Fruit fly (Drosophila melanogaster) whole organism, embryonic: Measurements from ENCODE around the gene CG12299.

Source experiments
- BEAF-32 ChIP-seq: fragments of 200-800 bp; sonication (Bioruptor generic); optimal IDR thresholded peaks from 3 replicates; lab custom pipeline; 2017; ENCODE audit warnings: missing biosample characterization, missing genetic modification characterization, mild to moderate bottlenecking, moderate library complexity, missing genetic modification reagents
- CG1024 ChIP-seq: fragments of 200-800 bp; sonication (Bioruptor generic); IDR thresholded peaks from 2 replicates; pipeline ENCODE4 v1.3.6; 2022; ENCODE audit warnings: missing biosample characterization, missing genetic modification characterization
- CG10267 ChIP-seq: fragments of 200-800 bp; sonication (Bioruptor generic); optimal IDR thresholded peaks from 2 replicates; lab custom pipeline; 2018; ENCODE audit warnings: missing biosample characterization, mild to moderate bottlenecking, missing genetic modification characterization, moderate library complexity
- CG10979 ChIP-seq: fragments of 200-800 bp; sonication (Bioruptor generic); optimal IDR thresholded peaks from 2 replicates; lab custom pipeline; 2018; ENCODE audit warnings: missing biosample characterization, mild to moderate bottlenecking, missing genetic modification characterization, moderate library complexity
- CG13287 ChIP-seq: fragments of 200-800 bp; sonication (Bioruptor generic); IDR thresholded peaks from 2 replicates; pipeline ENCODE4 v1.3.6; 2022; ENCODE audit warnings: missing biosample characterization, missing genetic modification characterization; ENCODE audit not compliant: partially characterized antibody
- CG13424 ChIP-seq: fragments of 200-800 bp; sonication (Bioruptor generic); optimal IDR thresholded peaks from 2 replicates; lab custom pipeline; 2019; ENCODE audit warnings: missing biosample characterization, mild to moderate bottlenecking, missing genetic modification characterization, moderate library complexity
- CG14710 ChIP-seq: fragments of 200-800 bp; sonication (Bioruptor generic); optimal IDR thresholded peaks from 3 replicates; lab custom pipeline; 2019; ENCODE audit warnings: missing biosample characterization, mild to moderate bottlenecking, missing genetic modification characterization, moderate library complexity
- CG17361 ChIP-seq: fragments of 200-800 bp; sonication (Bioruptor generic); IDR thresholded peaks from 3 replicates; pipeline ENCODE4 v1.3.6; 2022; ENCODE audit warnings: missing biosample characterization, missing genetic modification characterization
- CG17829 ChIP-seq: fragments of 200-800 bp; optimal IDR thresholded peaks from 2 replicates; lab custom pipeline; 2019; ENCODE audit warnings: missing biosample characterization, mild to moderate bottlenecking, missing genetic modification characterization, moderate library complexity
- CG2116 ChIP-seq: fragments of 200-800 bp; sonication (Bioruptor generic); optimal IDR thresholded peaks from 3 replicates; lab custom pipeline; 2018; ENCODE audit warnings: missing biosample characterization, mild to moderate bottlenecking, missing genetic modification characterization
- CG30403 ChIP-seq: fragments of 200-800 bp; sonication (Bioruptor generic); optimal IDR thresholded peaks from 3 replicates; lab custom pipeline; 2016; ENCODE audit warnings: missing biosample characterization, missing genetic modification characterization
- CG3065 ChIP-seq: fragments of 200-800 bp; sonication (Bioruptor generic); optimal IDR thresholded peaks from 2 replicates; lab custom pipeline; 2016; ENCODE audit warnings: missing biosample characterization, missing genetic modification characterization
- CG34422 ChIP-seq: fragments of 200-800 bp; sonication (Bioruptor generic); IDR thresholded peaks from 3 replicates; pipeline ENCODE4 v1.3.6; 2022; ENCODE audit warnings: missing biosample characterization, missing genetic modification characterization
- CG3838 ChIP-seq: fragments of 200-800 bp; sonication (Bioruptor generic); optimal IDR thresholded peaks from 3 replicates; lab custom pipeline; 2016; ENCODE audit warnings: missing biosample characterization, missing genetic modification characterization
- CG3847 ChIP-seq: fragments of 200-800 bp; sonication (Bioruptor generic); IDR thresholded peaks from 2 replicates; pipeline ENCODE4 v1.3.6; 2022; ENCODE audit warnings: missing biosample characterization, missing genetic modification characterization
- CG4424 ChIP-seq: fragments of 200-800 bp; sonication (Bioruptor generic); optimal IDR thresholded peaks from 3 replicates; lab custom pipeline; 2016; ENCODE audit warnings: missing biosample characterization, missing genetic modification characterization
- CG4617 ChIP-seq: fragments of 200-800 bp; sonication (Bioruptor generic); optimal IDR thresholded peaks from 3 replicates; lab custom pipeline; 2016; ENCODE audit warnings: missing biosample characterization, missing genetic modification characterization, borderline replicate concordance
- CG6272 ChIP-seq: fragments of 200-800 bp; sonication (Bioruptor generic); IDR thresholded peaks from 2 replicates; pipeline ENCODE4 v1.3.6; 2022; ENCODE audit warnings: missing biosample characterization, missing genetic modification characterization
- CG9609 ChIP-seq: fragments of 200-800 bp; sonication (Bioruptor generic); optimal IDR thresholded peaks from 3 replicates; lab custom pipeline; 2016; ENCODE audit warnings: missing biosample characterization, missing genetic modification characterization
- CTCF ChIP-seq: fragments of 200-800 bp; sonication (Bioruptor generic); optimal IDR thresholded peaks from 2 replicates; lab custom pipeline; 2017; ENCODE audit warnings: missing biosample characterization, mild to moderate bottlenecking, missing genetic modification characterization, moderate library complexity
- CkIIα-i1 ChIP-seq: fragments of 200-800 bp; sonication (Bioruptor generic); IDR thresholded peaks from 2 replicates; pipeline ENCODE4 v1.3.6; 2022; ENCODE audit warnings: missing biosample characterization, missing genetic modification characterization
- Dbx ChIP-seq: fragments of 200-800 bp; sonication (Bioruptor generic); IDR thresholded peaks from 3 replicates; pipeline ENCODE4 v1.3.6; 2022; ENCODE audit warnings: missing biosample characterization, missing genetic modification characterization
- Dp ChIP-seq: fragments of 200-800 bp; sonication (Bioruptor generic); optimal IDR thresholded peaks from 2 replicates; lab custom pipeline; 2018; ENCODE audit warnings: missing biosample characterization, mild to moderate bottlenecking, missing genetic modification characterization, moderate library complexity
- E2f1 ChIP-seq: fragments of 200-800 bp; sonication (Bioruptor generic); IDR thresholded peaks from 2 replicates; pipeline ENCODE4 v1.3.6; 2022; ENCODE audit warnings: missing biosample characterization, missing genetic modification characterization
- E2f2 ChIP-seq: fragments of 200-800 bp; sonication (Bioruptor generic); IDR thresholded peaks from 2 replicates; pipeline ENCODE4 v1.3.6; 2022; ENCODE audit warnings: missing biosample characterization, missing genetic modification characterization
- HHEX ChIP-seq: fragments of 200-800 bp; sonication (Bioruptor generic); optimal IDR thresholded peaks from 3 replicates; lab custom pipeline; 2017; ENCODE audit warnings: missing biosample characterization, mild to moderate bottlenecking, missing genetic modification characterization, missing genetic modification reagents
- Hsf ChIP-seq: fragments of 200-800 bp; sonication (Bioruptor generic); optimal IDR thresholded peaks from 3 replicates; lab custom pipeline; 2016; ENCODE audit warnings: missing biosample characterization, missing genetic modification characterization
- Myb ChIP-seq: fragments of 200-800 bp; sonication (Bioruptor generic); optimal IDR thresholded peaks from 2 replicates; lab custom pipeline; 2016; ENCODE audit warnings: missing biosample characterization, missing genetic modification characterization
- NFAT ChIP-seq: fragments of 200-800 bp; sonication (Bioruptor generic); IDR thresholded peaks from 2 replicates; pipeline ENCODE4 v1.3.6; 2022; ENCODE audit warnings: missing biosample characterization, missing genetic modification characterization
- Ssrp ChIP-seq: fragments of 200-800 bp; sonication (Bioruptor generic); optimal IDR thresholded peaks from 2 replicates; lab custom pipeline; 2018; ENCODE audit warnings: missing biosample characterization, mild to moderate bottlenecking, missing genetic modification characterization, moderate library complexity
- bbx ChIP-seq: fragments of 200-800 bp; sonication (Bioruptor generic); IDR thresholded peaks from 2 replicates; pipeline ENCODE4 v1.3.6; 2022; ENCODE audit warnings: missing biosample characterization, missing genetic modification characterization; ENCODE audit not compliant: partially characterized antibody
- chif ChIP-seq, 2 experiments: fragments of 200-800 bp; sonication (Bioruptor generic); optimal IDR thresholded peaks; 3 replicates each; lab custom pipeline; 2016; ENCODE audit warnings: missing biosample characterization in 2 of 2, missing genetic modification characterization in 2 of 2
- chn ChIP-seq: fragments of 200-800 bp; sonication (Bioruptor generic); optimal IDR thresholded peaks from 2 replicates; lab custom pipeline; 2016; ENCODE audit warnings: missing biosample characterization, missing genetic modification characterization
- dm ChIP-seq: fragments of 200-800 bp; sonication (Bioruptor generic); optimal IDR thresholded peaks from 3 replicates; lab custom pipeline; 2016; ENCODE audit warnings: missing biosample characterization, missing genetic modification characterization
- dmrt11E ChIP-seq: fragments of 200-800 bp; sonication (Bioruptor generic); optimal IDR thresholded peaks from 3 replicates; lab custom pipeline; 2018; ENCODE audit warnings: missing biosample characterization, mild to moderate bottlenecking, missing genetic modification characterization, moderate library complexity
- fd96Cb ChIP-seq: fragments of 200-800 bp; sonication (Bioruptor generic); optimal IDR thresholded peaks from 2 replicates; lab custom pipeline; 2018; ENCODE audit warnings: missing biosample characterization, mild to moderate bottlenecking, missing genetic modification characterization, moderate library complexity
- grau ChIP-seq: fragments of 200-800 bp; optimal IDR thresholded peaks from 3 replicates; lab custom pipeline; 2019; ENCODE audit warnings: missing biosample characterization, mild to moderate bottlenecking, missing genetic modification characterization, moderate library complexity
- klu ChIP-seq: fragments of 200-800 bp; sonication (Bioruptor generic); IDR thresholded peaks from 2 replicates; pipeline ENCODE4 v1.3.6; 2022; ENCODE audit warnings: missing biosample characterization, missing genetic modification characterization
- lilli ChIP-seq: fragments of 200-800 bp; sonication (Bioruptor generic); optimal IDR thresholded peaks from 3 replicates; lab custom pipeline; 2016; ENCODE audit warnings: missing biosample characterization, missing genetic modification characterization
- lola ChIP-seq, 3 experiments: fragments of >200 bp in 2 of 3; fragments of 200-800 bp in 1 of 3; sonication (Bioruptor generic) in 1 of 3; optimal IDR thresholded peaks; 2 replicates each; lab custom pipeline; 2017 to 2019; ENCODE audit warnings: missing biosample characterization in 3 of 3, missing genetic modification characterization in 3 of 3, mild to moderate bottlenecking in 1 of 3, moderate library complexity in 1 of 3
- mam ChIP-seq: fragments of 200-800 bp; sonication (Bioruptor generic); optimal IDR thresholded peaks from 3 replicates; lab custom pipeline; 2016; ENCODE audit warnings: missing biosample characterization, missing genetic modification characterization
- nmo ChIP-seq: fragments of 200-800 bp; sonication (Bioruptor generic); optimal IDR thresholded peaks from 2 replicates; lab custom pipeline; 2018; ENCODE audit warnings: missing biosample characterization, mild to moderate bottlenecking, missing genetic modification characterization, moderate library complexity
- pan ChIP-seq, 4 experiments: fragments of >200 bp in 3 of 4; fragments of 200-800 bp in 1 of 4; sonication (Bioruptor generic) in 1 of 4; optimal IDR thresholded peaks in 3 of 4; IDR thresholded peaks in 1 of 4; 2 replicates each; pipeline versions ENCODE4 v1.3.6 to Lab custom; 2017 to 2022; ENCODE audit warnings: missing biosample characterization in 2 of 4, missing genetic modification characterization in 2 of 4, mixed read lengths in 1 of 4
- pnt ChIP-seq: fragments of 200-800 bp; sonication (Bioruptor generic); optimal IDR thresholded peaks from 3 replicates; lab custom pipeline; 2016; ENCODE audit warnings: missing biosample characterization, missing genetic modification characterization
- pzg ChIP-seq: fragments of 200-800 bp; sonication (Bioruptor generic); optimal IDR thresholded peaks from 3 replicates; lab custom pipeline; 2018; ENCODE audit warnings: missing biosample characterization, mild to moderate bottlenecking, missing genetic modification characterization, moderate library complexity
- sens ChIP-seq: fragments of 200-800 bp; sonication (Bioruptor generic); peaks from one replicate; lab custom pipeline; 2016; ENCODE audit warnings: missing biosample characterization, missing genetic modification characterization
- slbo ChIP-seq: fragments of 200-800 bp; sonication (Bioruptor generic); IDR thresholded peaks from 2 replicates; pipeline ENCODE4 v1.3.6; 2022; ENCODE audit warnings: missing biosample characterization, missing genetic modification characterization
- ssp ChIP-seq: fragments of 200-800 bp; sonication (Bioruptor generic); IDR thresholded peaks from 2 replicates; pipeline ENCODE4 v1.3.6; 2022; ENCODE audit warnings: missing biosample characterization, missing genetic modification characterization
- ttk ChIP-seq: fragments of 200-800 bp; sonication (Bioruptor generic); IDR thresholded peaks from 2 replicates; pipeline ENCODE4 v2.1.2; 2022; ENCODE audit warnings: missing biosample characterization, missing genetic modification characterization
- vfl ChIP-seq: fragments of 200-800 bp; sonication (Bioruptor generic); optimal IDR thresholded peaks from 2 replicates; lab custom pipeline; 2016; ENCODE audit warnings: missing biosample characterization, missing genetic modification characterization

The CG12299 gene

dm6 chr2L:10735923-10736322, 1.2 kb upstream of the CG12299 start, which contains the start of gene Nup107:
Gene Nup107 (minus strand): TSS chr2L:10736071.
- TF ChIP-seq lilli (GFP tag; lab: Kevin White, UChicago), result peak; percentile 21
- peak; percentile 8 for TF ChIP-seq pnt
- peak; percentile 17; the same call in 1 of the 2 replicates for TF ChIP-seq CG13287 (GFP tag; lab: Robert Waterston, UW)
- peak; percentile 73 for TF ChIP-seq E2f2 (GFP tag; lab: Robert Waterston, UW)
- no peak for TF ChIP-seq Dbx
- peak; percentile 35 for TF ChIP-seq CG30403 (GFP tag; lab: Kevin White, UChicago)
- peak; percentile 18 for TF ChIP-seq Myb (GFP tag; lab: Kevin White, UChicago)
- peak; percentile 11 for TF ChIP-seq CG10979 (tag; lab: Kevin White, UChicago)
- peak; percentile 73 for TF ChIP-seq pzg
- TF ChIP-seq sens (GFP tag; lab: Kevin White, UChicago), result peak; percentile 84
- 0 out of 2 replicates have a peak, but pooled peaks have one; percentile 7 for TF ChIP-seq NFAT (GFP tag; lab: Robert Waterston, UW)
- TF ChIP-seq fd96Cb, result peak; percentile 7
- peak; percentile 30 for TF ChIP-seq chn (GFP tag; lab: Kevin White, UChicago)
- TF ChIP-seq CG17829 (tag; lab: Kevin White, UChicago), result peak; percentile 40
- peak in 1 of 3 experiments; percentile 2 for TF ChIP-seq lola (GFP tag; optimal IDR thresholded peaks at IDR 0.05; lab: Kevin White, UChicago)
- peak; percentile 42 for TF ChIP-seq CG13424
- no peak for TF ChIP-seq CG4424 (GFP tag; lab: Kevin White, UChicago)
- peak; percentile 61 for TF ChIP-seq Dp (GFP tag; lab: Kevin White, UChicago)
- TF ChIP-seq CG34422 (GFP tag; lab: Robert Waterston, UW), result peak; percentile 43; the same call in 1 of the 3 replicates
- no peak for TF ChIP-seq vfl (GFP tag; lab: Kevin White, UChicago)
- TF ChIP-seq CG9609 (GFP tag; lab: Kevin White, UChicago), result peak; percentile 4
- TF ChIP-seq BEAF-32, result peak; percentile 40
- TF ChIP-seq HHEX, result no peak
- TF ChIP-seq bbx (GFP tag; lab: Robert Waterston, UW), result no peak
- peak; percentile 3 for TF ChIP-seq CG3065 (GFP tag; lab: Kevin White, UChicago)
- peak; percentile 32; the same call in 1 of the 3 replicates for TF ChIP-seq CG17361
- no peak for TF ChIP-seq Ssrp (tag; lab: Kevin White, UChicago)
- no peak for TF ChIP-seq pan (optimal IDR thresholded peaks at IDR 0.05; lab: Kevin White, UChicago)
- peak in 1 of 2 experiments; percentile 9 for TF ChIP-seq pan (GFP tag; optimal IDR thresholded peaks at IDR 0.05 in 1 of 2, IDR thresholded peaks at IDR 0.05 in 1 of 2)
- TF ChIP-seq CG3838 (GFP tag; lab: Kevin White, UChicago), result no peak
- TF ChIP-seq CG10267 (tag; lab: Kevin White, UChicago), result peak; percentile 25
- peak; percentile 52 for TF ChIP-seq nmo (GFP tag; lab: Kevin White, UChicago)
- TF ChIP-seq klu (GFP tag; lab: Robert Waterston, UW), result no peak
- peak; percentile 25; the same call in 1 of the 2 replicates for TF ChIP-seq CG6272 (GFP tag; lab: Robert Waterston, UW)
- TF ChIP-seq CG4617 (GFP tag; lab: Kevin White, UChicago), result peak; percentile 22
- 0 out of 2 replicates have a peak, but pooled peaks have one; percentile 32 for TF ChIP-seq E2f1
- TF ChIP-seq CkIIα-i1 (GFP tag; lab: Robert Waterston, UW), result no peak
- 0 out of 2 replicates have a peak, but pooled peaks have one; percentile 25 for TF ChIP-seq CG3847 (GFP tag; lab: Robert Waterston, UW)
- peak; percentile 40 for TF ChIP-seq grau (tag; lab: Kevin White, UChicago)
- peak; percentile 96 for TF ChIP-seq ssp (GFP tag; lab: Robert Waterston, UW)
- TF ChIP-seq dmrt11E (tag; lab: Kevin White, UChicago), result peak; percentile 26
- peak; percentile 46 for TF ChIP-seq dm
- TF ChIP-seq CG2116 (GFP tag; lab: Kevin White, UChicago), result peak; percentile 19
- peak; percentile 18 for TF ChIP-seq Hsf (GFP tag; lab: Kevin White, UChicago)
- TF ChIP-seq CTCF (GFP tag; lab: Kevin White, UChicago), result no peak
- TF ChIP-seq mam (GFP tag; lab: Kevin White, UChicago), result peak; percentile 45
- peak; percentile 58; the same call in 1 of the 2 replicates for TF ChIP-seq CG1024 (GFP tag; lab: Robert Waterston, UW)
- peak; percentile 54; the same call in 1 of the 2 replicates for TF ChIP-seq slbo (GFP tag; lab: Robert Waterston, UW)
- peak in 1 of 2 experiments; percentile 34 for TF ChIP-seq chif (GFP tag; optimal IDR thresholded peaks at IDR 0.05; lab: Kevin White, UChicago)
- TF ChIP-seq CG14710, result peak; percentile 28
- TF ChIP-seq ttk (GFP tag; lab: Robert Waterston, UW), result no peak
